Worm (Caenorhabditis elegans) whole organism, L1 larva: ENCODE data around the gene nhr-14.

Experiments used
- Y116A8C.19 ChIP-seq: sonication (generic microtip); optimal IDR thresholded peaks from 2 replicates; lab custom pipeline; 2016; ENCODE audit warnings: missing compliant biosample characterization, missing genetic modification characterization, borderline replicate concordance
- blmp-1 ChIP-seq: fragments of 150-350 bp; optimal IDR thresholded peaks from 2 replicates; lab custom pipeline; 2014; ENCODE audit warnings: missing biosample characterization, missing genetic modification characterization
- ets-5 ChIP-seq: fragments of 200-800 bp; sonication (Bioruptor generic); IDR thresholded peaks from 2 replicates; pipeline ENCODE4 v1.3.6; 2022; ENCODE audit warnings: missing genetic modification characterization, missing compliant biosample characterization
- fos-1 ChIP-seq: fragments of 150-350 bp; optimal IDR thresholded peaks from 2 replicates; lab custom pipeline; 2014; ENCODE audit warnings: missing biosample characterization, missing genetic modification characterization
- irx-1 ChIP-seq: sonication (generic microtip); optimal IDR thresholded peaks from 2 replicates; lab custom pipeline; 2016; ENCODE audit warnings: missing genetic modification characterization, missing compliant biosample characterization
- isw-1 ChIP-seq: fragments of 200-800 bp; sonication (Bioruptor generic); IDR thresholded peaks from 2 replicates; pipeline ENCODE4 v1.3.6; 2022; ENCODE audit warnings: missing genetic modification characterization, missing compliant biosample characterization
- lin-13 ChIP-seq: fragments of 150-350 bp; optimal IDR thresholded peaks from 2 replicates; lab custom pipeline; 2014; ENCODE audit warnings: missing biosample characterization, missing genetic modification reagents, missing genetic modification characterization
- lin-14 ChIP-seq: fragments of 200-800 bp; sonication (Bioruptor generic); optimal IDR thresholded peaks from 2 replicates; lab custom pipeline; 2018; ENCODE audit warnings: mild to moderate bottlenecking, missing genetic modification characterization, moderate library complexity, missing compliant biosample characterization
- lsy-2 ChIP-seq, 2 experiments: fragments of 150-350 bp; optimal IDR thresholded peaks; 2 replicates each; lab custom pipeline; 2014; ENCODE audit warnings: missing biosample characterization in 2 of 2, missing genetic modification characterization in 2 of 2
- nhr-71 ChIP-seq: sonication (generic microtip); optimal IDR thresholded peaks from 2 replicates; lab custom pipeline; 2016; ENCODE audit warnings: mild to moderate bottlenecking, missing genetic modification characterization, moderate library complexity, missing compliant biosample characterization
- nhr-85 ChIP-seq: sonication (generic microtip); peaks from one replicate; lab custom pipeline; 2016; ENCODE audit warnings: missing genetic modification characterization, inconsistent platforms, missing compliant biosample characterization
- rnt-1 ChIP-seq: sonication (generic microtip); optimal IDR thresholded peaks from 2 replicates; lab custom pipeline; 2016; ENCODE audit warnings: mild to moderate bottlenecking, missing genetic modification characterization, moderate library complexity, missing compliant biosample characterization
- snpc-4 ChIP-seq: fragments of 150-350 bp; optimal IDR thresholded peaks from 2 replicates; lab custom pipeline; 2014; ENCODE audit warnings: missing biosample characterization, missing genetic modification characterization
- snu-23 ChIP-seq: sonication (generic microtip); optimal IDR thresholded peaks from 2 replicates; lab custom pipeline; 2016; ENCODE audit warnings: missing genetic modification characterization, missing compliant biosample characterization

Gene nhr-14

ce11 chrX:8426160-8426712, 49.7 kb downstream of the nhr-14 start:
- peak; percentile 16 for TF ChIP-seq snu-23
- peak; percentile 7 for TF ChIP-seq nhr-71 (tag; lab: Kevin White, UChicago)
- TF ChIP-seq Y116A8C.19, result no peak
- TF ChIP-seq irx-1 (tag; lab: Kevin White, UChicago), result no peak
- TF ChIP-seq blmp-1 (tag; lab: Kevin White, UChicago), result peak; percentile 28
- no peak for TF ChIP-seq snpc-4 (tag; lab: Kevin White, UChicago)
- peak; percentile 48 for TF ChIP-seq lin-14 (GFP tag; lab: Kevin White, UChicago)
- peak; percentile 66 for TF ChIP-seq nhr-85 (tag; lab: Kevin White, UChicago)

ce11 chrX:8424286-8424685, 51.7 kb downstream of the nhr-14 start:
- TF ChIP-seq nhr-85 (tag; lab: Kevin White, UChicago) (peak; percentile 42), rnt-1 (tag; lab: Kevin White, UChicago) (no peak), snpc-4 (tag; lab: Kevin White, UChicago) (no peak), blmp-1 (tag; lab: Kevin White, UChicago) (peak; percentile 77), lin-13 (GFP tag; lab: Kevin White, UChicago) (no peak), lsy-2 (tag; optimal IDR thresholded peaks at IDR 0.05; lab: Kevin White, UChicago) (no peak), ets-5 (GFP tag; lab: Robert Waterston, UW) (no peak), fos-1 (tag; lab: Kevin White, UChicago) (no peak), isw-1 (no peak)
